Worm (Caenorhabditis elegans) whole organism, early embryonic: ENCODE data around the gene vab-15.

ENCODE experiments used
- B0310.2 ChIP-seq: sonication (generic microtip); optimal IDR thresholded peaks from 2 replicates; lab custom pipeline; 2016; ENCODE audit warnings: mild to moderate bottlenecking, missing genetic modification characterization, missing compliant biosample characterization
- F13C5.2 ChIP-seq: sonication (generic microtip); optimal IDR thresholded peaks from 2 replicates; lab custom pipeline; 2017; ENCODE audit warnings: mild to moderate bottlenecking, missing genetic modification characterization, inconsistent platforms, missing compliant biosample characterization
- aly-1 ChIP-seq: sonication (generic microtip); optimal IDR thresholded peaks from 2 replicates; lab custom pipeline; 2016; ENCODE audit warnings: missing genetic modification characterization, missing compliant biosample characterization
- ama-1 ChIP-seq: fragments of 150-350 bp; optimal IDR thresholded peaks from 2 replicates; lab custom pipeline; 2014
- ceh-13 ChIP-seq: fragments of 200-800 bp; sonication (Bioruptor generic); optimal IDR thresholded peaks from 2 replicates; lab custom pipeline; 2018; ENCODE audit warnings: mild to moderate bottlenecking, missing genetic modification characterization, missing compliant biosample characterization
- ceh-36 ChIP-seq: sonication (generic microtip); optimal IDR thresholded peaks from 2 replicates; lab custom pipeline; 2016; ENCODE audit warnings: missing genetic modification characterization, inconsistent platforms, missing compliant biosample characterization
- ets-7 ChIP-seq: sonication (generic microtip); optimal IDR thresholded peaks from 2 replicates; lab custom pipeline; 2016; ENCODE audit warnings: missing genotype, missing genetic modification characterization, missing compliant biosample characterization
- flt-1 ChIP-seq: fragments of 200-800 bp; sonication (Bioruptor generic); IDR thresholded peaks from 2 replicates; pipeline ENCODE4 v1.3.6; 2022; ENCODE audit warnings: missing genetic modification characterization, missing compliant biosample characterization
- hmbx-1 ChIP-seq: sonication (generic microtip); optimal IDR thresholded peaks from 2 replicates; lab custom pipeline; 2016; ENCODE audit warnings: mild to moderate bottlenecking, missing genetic modification characterization, missing compliant biosample characterization
- hmg-4 ChIP-seq: fragments of 200-800 bp; sonication (Bioruptor generic); optimal IDR thresholded peaks from 2 replicates; lab custom pipeline; 2018; ENCODE audit warnings: mild to moderate bottlenecking, missing genetic modification characterization, missing compliant biosample characterization
- hnd-1 ChIP-seq: sonication (generic microtip); optimal IDR thresholded peaks from 2 replicates; lab custom pipeline; 2016; ENCODE audit warnings: missing genetic modification characterization, missing compliant biosample characterization
- pes-1 ChIP-seq: fragments of 200-800 bp; sonication (Bioruptor generic); IDR thresholded peaks from 2 replicates; pipeline ENCODE4 v1.3.6; 2022; ENCODE audit warnings: missing genetic modification reagents, missing genetic modification characterization, missing compliant biosample characterization
- scrt-1 ChIP-seq: fragments of 200-800 bp; sonication (Bioruptor generic); IDR thresholded peaks from 2 replicates; pipeline ENCODE4 v1.3.6; 2022; ENCODE audit warnings: missing genetic modification characterization, missing compliant biosample characterization
- sea-1 ChIP-seq: fragments of 200-800 bp; sonication (Bioruptor generic); conservative IDR thresholded peaks from 2 replicates; pipeline ENCODE4 v1.3.6; 2022; ENCODE audit warnings: missing genetic modification characterization, missing compliant biosample characterization
- tbx-11 ChIP-seq: fragments of 200-800 bp; sonication (Bioruptor generic); IDR thresholded peaks from 2 replicates; pipeline ENCODE4 v1.3.6; 2022; ENCODE audit warnings: missing genetic modification characterization, missing compliant biosample characterization
- tbx-37 ChIP-seq: fragments of 200-800 bp; sonication (Bioruptor generic); conservative IDR thresholded peaks from 2 replicates; pipeline ENCODE4 v1.3.6; 2022; ENCODE audit warnings: missing genetic modification reagents, missing genetic modification characterization, missing compliant biosample characterization
- tra-4 ChIP-seq: sonication (generic microtip); optimal IDR thresholded peaks from 2 replicates; lab custom pipeline; 2017; ENCODE audit warnings: missing genetic modification characterization, missing compliant biosample characterization

vab-15 gene

DNA sequence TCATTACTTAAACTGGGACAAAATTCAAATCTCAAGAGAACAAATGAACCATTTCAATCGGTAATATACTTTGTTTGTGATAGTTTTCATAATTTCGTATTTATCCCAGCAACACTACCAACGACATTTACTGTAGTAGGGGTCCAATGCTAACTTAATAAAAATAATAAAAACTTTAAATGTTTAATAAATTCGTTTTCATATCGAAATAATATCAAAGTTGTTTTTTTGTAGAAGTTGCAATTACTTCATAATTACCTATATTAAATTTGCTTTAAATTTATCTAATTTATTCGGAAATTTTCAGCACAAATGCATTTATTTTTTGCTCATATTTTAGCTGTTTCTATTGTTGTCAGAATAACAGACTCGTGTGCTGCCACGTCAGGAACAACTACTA is 19.3 kb downstream of the vab-15 start, which contains the start of gene R07B1.6:
Gene R07B1.6, plus strand, starts transcription at position 301 of the 400 bp plus-strand sequence.
- no peak for TF ChIP-seq ama-1
- no peak for TF ChIP-seq F13C5.2 (tag; lab: Kevin White, UChicago)
- no peak for TF ChIP-seq tbx-11 (GFP tag; lab: Robert Waterston, UW)
- TF ChIP-seq ceh-36 (tag; lab: Kevin White, UChicago), result no peak
- no peak for TF ChIP-seq tbx-37 (GFP tag; lab: Robert Waterston, UW)
- no peak for TF ChIP-seq scrt-1 (GFP tag; lab: Robert Waterston, UW)
- TF ChIP-seq hmg-4 (GFP tag; lab: Kevin White, UChicago), result no peak

DNA sequence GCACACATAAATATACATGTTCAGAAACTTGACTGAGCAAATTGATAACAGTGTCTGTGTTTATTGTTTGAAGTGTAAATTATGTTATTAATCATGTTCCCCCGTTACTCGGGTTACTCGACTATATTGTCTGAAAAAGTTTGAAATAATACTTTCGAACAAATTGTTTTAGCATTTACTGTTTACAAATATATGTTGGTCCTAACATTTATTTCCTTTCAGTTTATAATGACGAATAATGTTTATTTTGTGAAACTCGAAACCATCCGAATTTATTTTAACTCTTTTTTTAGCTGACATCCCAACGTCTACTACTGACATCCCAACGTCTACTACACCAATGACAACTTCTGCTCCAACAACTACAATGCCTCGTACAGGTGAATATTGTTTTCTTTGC is 21.7 kb downstream of the vab-15 start, which contains the start of gene R07B1.7:
Gene R07B1.7, plus strand, starts transcription at position 301 of the 400 bp plus-strand sequence.
- TF ChIP-seq flt-1 (no peak), tbx-37 (GFP tag; lab: Robert Waterston, UW) (no peak), aly-1 (tag; lab: Kevin White, UChicago) (no peak), scrt-1 (GFP tag; lab: Robert Waterston, UW) (no peak)

DNA sequence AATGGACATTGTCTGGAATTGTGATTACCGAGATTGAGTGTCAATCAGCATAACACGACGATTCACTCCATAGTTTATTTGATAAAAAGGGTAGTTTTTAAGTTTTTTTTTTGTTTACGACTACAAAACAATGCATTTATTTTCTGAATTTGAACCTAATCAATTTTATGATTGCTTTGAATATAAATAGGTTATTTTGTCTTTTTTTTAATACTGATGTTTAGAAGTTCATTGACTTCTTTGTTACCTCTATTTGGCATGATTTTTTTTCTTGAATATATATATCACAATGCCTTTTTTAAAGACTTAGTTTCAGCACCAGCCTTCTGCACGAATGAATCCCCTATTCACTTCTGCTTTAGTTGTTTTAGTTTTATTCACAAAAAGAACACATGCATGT is 22.4 kb downstream of the vab-15 start, which contains the start of gene R07B1.13:
Gene R07B1.13, plus strand, starts transcription at position 301 of the 400 bp plus-strand sequence.
- TF ChIP-seq tra-4 (no peak), F13C5.2 (tag; lab: Kevin White, UChicago) (no peak)

DNA sequence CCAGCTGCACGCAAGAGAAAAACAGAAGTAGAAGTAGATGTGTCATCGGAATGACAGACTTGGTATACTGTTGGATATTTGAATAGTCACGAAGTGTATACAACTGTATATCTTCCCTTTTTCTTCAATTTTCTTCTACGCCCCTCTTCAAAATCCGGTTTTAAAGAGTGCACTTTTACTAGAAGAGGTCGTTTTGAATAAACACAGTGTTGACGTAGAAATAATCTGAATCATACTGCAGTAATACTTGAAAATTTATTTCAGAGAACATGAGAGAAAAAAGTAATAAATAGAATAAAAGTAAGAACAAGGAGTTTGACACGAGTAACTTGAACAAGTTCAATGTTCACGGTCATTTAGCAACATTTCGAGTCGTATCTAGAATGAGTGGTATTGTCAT is 25.5 kb downstream of the vab-15 start, which contains the start of gene R07B1.8:
Gene R07B1.8, minus strand, starts transcription at position 101 of the 400 bp plus-strand sequence.
- TF ChIP-seq B0310.2 (tag; lab: Kevin White, UChicago), result no peak
- no peak for TF ChIP-seq tra-4
- no peak for TF ChIP-seq scrt-1 (GFP tag; lab: Robert Waterston, UW)
- TF ChIP-seq hmbx-1 (tag; lab: Kevin White, UChicago), result no peak
- no peak for TF ChIP-seq ceh-36 (tag; lab: Kevin White, UChicago)
- TF ChIP-seq F13C5.2 (tag; lab: Kevin White, UChicago), result no peak
- no peak for TF ChIP-seq pes-1 (GFP tag; lab: Robert Waterston, UW)
- no peak for TF ChIP-seq ets-7 (tag; lab: Kevin White, UChicago)
- TF ChIP-seq tbx-37 (GFP tag; lab: Robert Waterston, UW), result no peak
- no peak for TF ChIP-seq ama-1
- no peak for TF ChIP-seq tbx-11 (GFP tag; lab: Robert Waterston, UW)
- TF ChIP-seq hnd-1 (tag; lab: Kevin White, UChicago), result no peak
- no peak for TF ChIP-seq hmg-4 (GFP tag; lab: Kevin White, UChicago)
- no peak for TF ChIP-seq ceh-13 (GFP tag; lab: Kevin White, UChicago)
- no peak for TF ChIP-seq aly-1 (tag; lab: Kevin White, UChicago)
- no peak for TF ChIP-seq sea-1 (GFP tag; lab: Robert Waterston, UW)
- no peak for TF ChIP-seq flt-1

DNA sequence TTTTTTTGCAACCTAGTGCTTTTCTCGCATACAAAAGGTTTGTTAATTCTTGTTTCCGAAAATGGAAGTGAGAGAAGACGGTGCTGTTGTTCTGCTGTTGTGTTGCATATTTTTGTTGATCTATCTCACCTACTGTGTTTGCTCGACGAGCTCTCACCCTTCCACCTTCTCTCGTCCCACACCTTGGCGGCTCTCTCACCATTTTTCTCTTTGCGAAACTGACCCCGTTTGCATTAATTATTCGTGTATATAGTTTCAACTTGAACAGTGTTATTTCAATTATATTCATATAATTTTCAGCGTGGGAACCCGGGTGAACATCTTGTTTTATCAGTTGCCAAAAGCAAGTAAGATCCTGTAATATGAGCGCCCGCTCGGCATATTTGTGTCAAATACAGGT is 30.0 kb downstream of the vab-15 start, which contains the start of gene R07B1.9:
Gene R07B1.9, plus strand, starts transcription at position 301 of the 400 bp plus-strand sequence.
- TF ChIP-seq flt-1 (no peak), hmbx-1 (tag; lab: Kevin White, UChicago) (no peak), sea-1 (GFP tag; lab: Robert Waterston, UW) (no peak), tbx-37 (GFP tag; lab: Robert Waterston, UW) (no peak), hmg-4 (GFP tag; lab: Kevin White, UChicago) (no peak), scrt-1 (GFP tag; lab: Robert Waterston, UW) (no peak), F13C5.2 (tag; lab: Kevin White, UChicago) (no peak), tra-4 (no peak), tbx-11 (GFP tag; lab: Robert Waterston, UW) (no peak), ets-7 (tag; lab: Kevin White, UChicago) (no peak), pes-1 (GFP tag; lab: Robert Waterston, UW) (no peak), B0310.2 (tag; lab: Kevin White, UChicago) (no peak), ceh-36 (tag; lab: Kevin White, UChicago) (no peak), aly-1 (tag; lab: Kevin White, UChicago) (no peak), ama-1 (no peak)

DNA sequence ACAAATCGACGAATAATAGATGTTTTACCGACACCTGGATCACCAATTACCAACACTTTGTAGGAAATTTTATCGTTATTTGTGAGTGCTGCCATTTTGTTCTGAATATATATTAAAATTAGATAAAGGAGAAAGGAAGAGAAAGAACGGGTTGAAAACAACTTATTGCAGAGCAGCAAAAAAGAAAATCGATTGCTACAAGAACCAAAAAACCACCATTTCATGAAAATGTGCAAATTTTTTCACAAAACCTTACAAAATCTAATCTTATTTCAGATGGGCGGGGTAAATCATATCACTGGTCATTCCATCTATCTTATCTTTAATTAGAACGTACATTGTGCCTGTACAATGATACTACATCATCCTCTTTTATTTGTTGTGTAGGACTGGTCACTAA is 35.0 kb downstream of the vab-15 start, which contains the start of gene glo-1:
Gene glo-1, minus strand, starts transcription at position 101 of the 400 bp plus-strand sequence.
- TF ChIP-seq hnd-1 (tag; lab: Kevin White, UChicago), result no peak
- TF ChIP-seq flt-1, result no peak
- TF ChIP-seq ceh-36 (tag; lab: Kevin White, UChicago), result no peak
- TF ChIP-seq scrt-1 (GFP tag; lab: Robert Waterston, UW), result no peak
- TF ChIP-seq ets-7 (tag; lab: Kevin White, UChicago), result no peak
- TF ChIP-seq F13C5.2 (tag; lab: Kevin White, UChicago), result no peak
- TF ChIP-seq B0310.2 (tag; lab: Kevin White, UChicago), result no peak
- TF ChIP-seq ceh-13 (GFP tag; lab: Kevin White, UChicago), result no peak
- no peak for TF ChIP-seq ama-1
- TF ChIP-seq tbx-11 (GFP tag; lab: Robert Waterston, UW), result no peak
- TF ChIP-seq hmbx-1 (tag; lab: Kevin White, UChicago), result no peak
- no peak for TF ChIP-seq hmg-4 (GFP tag; lab: Kevin White, UChicago)
- TF ChIP-seq sea-1 (GFP tag; lab: Robert Waterston, UW), result no peak
- no peak for TF ChIP-seq tra-4
- no peak for TF ChIP-seq pes-1 (GFP tag; lab: Robert Waterston, UW)
- TF ChIP-seq tbx-37 (GFP tag; lab: Robert Waterston, UW), result no peak
- TF ChIP-seq aly-1 (tag; lab: Kevin White, UChicago), result no peak

DNA sequence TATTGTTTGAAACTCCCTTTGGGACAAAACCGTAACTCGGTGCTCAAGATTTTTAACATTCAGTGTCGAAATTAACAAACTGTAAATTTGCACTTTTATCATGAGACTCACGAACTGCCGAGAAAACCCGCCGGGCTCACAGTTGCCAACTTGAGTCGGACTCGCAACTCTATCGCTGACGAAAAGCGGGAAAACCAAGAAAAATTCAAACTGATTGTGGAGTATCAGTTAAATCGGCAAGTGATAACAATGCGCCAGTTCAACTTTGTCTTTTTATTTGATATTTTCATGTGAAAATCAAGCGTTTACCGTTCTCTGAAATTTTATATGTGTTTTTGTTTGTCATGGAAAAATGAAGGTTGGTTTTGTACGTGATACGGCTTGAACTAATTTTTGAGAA is 35.5 kb downstream of the vab-15 start:
- TF ChIP-seq tra-4, result no peak
- TF ChIP-seq aly-1 (tag; lab: Kevin White, UChicago), result no peak
- TF ChIP-seq ceh-13 (GFP tag; lab: Kevin White, UChicago), result no peak
- TF ChIP-seq B0310.2 (tag; lab: Kevin White, UChicago), result no peak
- no peak for TF ChIP-seq hnd-1 (tag; lab: Kevin White, UChicago)
